Worm (Caenorhabditis elegans) whole organism, L1 larva: ENCODE data around the gene Y62H9A.5.

ENCODE experiments used
- ama-1 ChIP-seq: fragments of 150-350 bp; optimal IDR thresholded peaks from 2 replicates; lab custom pipeline; 2014
- fos-1 ChIP-seq: fragments of 150-350 bp; optimal IDR thresholded peaks from 2 replicates; lab custom pipeline; 2014; ENCODE audit warnings: missing biosample characterization, missing genetic modification characterization
- lin-15B ChIP-seq: fragments of 150-350 bp; sonication (generic microtip); optimal IDR thresholded peaks from 3 replicates; lab custom pipeline; 2014; ENCODE audit warnings: missing biosample characterization, missing genetic modification characterization
- nhr-12 ChIP-seq: sonication (generic microtip); optimal IDR thresholded peaks from 2 replicates; lab custom pipeline; 2017; ENCODE audit warnings: missing biosample characterization, missing genetic modification characterization
- nhr-76 ChIP-seq: sonication (generic microtip); optimal IDR thresholded peaks from 2 replicates; lab custom pipeline; 2017; ENCODE audit warnings: missing biosample characterization, missing genetic modification characterization
- skn-1 ChIP-seq: fragments of 150-350 bp; optimal IDR thresholded peaks from 2 replicates; lab custom pipeline; 2014; ENCODE audit warnings: missing biosample characterization, missing genetic modification characterization
- ztf-11 ChIP-seq, 2 experiments: sonication (generic microtip); optimal IDR thresholded peaks; 2 replicates each; lab custom pipeline; 2016 to 2017; ENCODE audit warnings: missing genetic modification characterization in 2 of 2, missing biosample characterization in 1 of 2, missing compliant biosample characterization in 1 of 2

- TF ChIP-seq lin-15B, result no peak
- TF ChIP-seq ama-1 (lab: Kevin White, UChicago), result no peak
- no peak for TF ChIP-seq nhr-76 (tag; lab: Kevin White, UChicago)
- no peak for TF ChIP-seq skn-1 (tag; lab: Kevin White, UChicago)
- no peak for TF ChIP-seq nhr-12 (tag; lab: Kevin White, UChicago)
- no peak for TF ChIP-seq ztf-11 (tag; optimal IDR thresholded peaks at IDR 0.05; lab: Kevin White, UChicago)
- no peak for TF ChIP-seq fos-1 (tag; lab: Kevin White, UChicago)
Observed at ce11 chrX:11882800-11883199, at the start of gene Y62H9A.5, which contains the start of gene ule-5.
